Fruit fly (Drosophila melanogaster): ENCODE data around the gene CG10237.

Gene CG10237

DNA sequence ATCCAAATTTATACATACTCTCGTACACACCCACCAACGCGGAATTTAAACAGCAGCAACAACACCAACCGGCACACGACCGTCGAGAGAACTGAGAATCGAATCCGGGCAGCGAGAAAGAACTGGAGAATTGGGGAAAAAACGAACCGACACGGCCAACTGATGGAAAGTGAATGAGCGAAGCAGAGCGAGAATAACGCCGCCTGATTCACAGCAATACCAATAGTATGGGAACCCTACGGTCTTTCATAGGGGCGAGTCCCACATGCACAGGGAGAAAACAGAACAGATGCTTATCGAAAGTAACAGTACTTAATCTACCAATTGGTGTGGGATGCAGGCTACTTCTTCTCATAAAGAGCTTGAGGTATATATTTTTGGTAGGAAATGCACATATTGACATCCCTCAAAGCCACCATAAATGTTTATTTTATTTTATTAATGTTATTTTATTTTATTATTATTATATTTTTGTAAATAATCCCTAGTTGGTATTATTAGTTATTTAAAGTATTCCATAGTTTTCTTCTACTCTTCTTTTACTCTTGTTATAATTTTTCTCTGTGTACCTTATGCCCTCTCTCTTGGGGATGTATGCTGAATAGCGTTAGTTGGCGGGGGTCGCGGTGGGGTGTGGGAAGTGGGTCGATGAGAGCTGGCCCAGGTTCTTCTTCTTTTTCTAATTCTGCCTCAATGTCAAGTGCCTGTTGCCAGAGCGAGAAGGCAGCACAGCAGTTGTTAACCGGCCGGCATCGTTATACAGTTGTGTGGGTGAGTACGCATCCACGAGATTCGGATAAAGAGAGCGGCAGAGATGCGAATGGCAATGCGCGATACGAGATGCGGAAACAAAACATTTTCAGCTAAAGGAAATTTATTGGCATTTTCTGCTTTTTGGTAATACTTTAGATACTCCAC is 44.0 kb downstream of the CG10237 start, which contains the start of gene CG17544 (continued):
- TF ChIP-seq mam (GFP tag; optimal IDR thresholded peaks at IDR 0.05) (peak; percentile 63), crc (GFP tag; optimal IDR thresholded peaks at IDR 0.05) (no peak), HmgZ (tag; optimal IDR thresholded peaks at IDR 0.05) (peak; percentile 41), Myb (GFP tag; optimal IDR thresholded peaks at IDR 0.05) (peak; percentile 25), CG11504 (tag; optimal IDR thresholded peaks at IDR 0.05) (peak; percentile 86), pfk (GFP tag; optimal IDR thresholded peaks at IDR 0.05) (peak; percentile 3), gsb-n (tag; optimal IDR thresholded peaks at IDR 0.05) (peak; percentile 60), sens-2 (GFP tag; IDR thresholded peaks at IDR 0.05) (peak; percentile 60; the same call in 1 of the 2 replicates), CG2889 (GFP tag; IDR thresholded peaks at IDR 0.05) (peak; percentile 35; the same call in 1 of the 3 replicates), HLHmδ (GFP tag; optimal IDR thresholded peaks at IDR 0.05) (peak; percentile 4), otp (GFP tag; IDR thresholded peaks at IDR 0.05) (peak; percentile 30; the same call in 1 of the 3 replicates), Bgb (GFP tag; IDR thresholded peaks at IDR 0.05; ENCODE audit: partially characterized antibody) (peak; percentile 46; the same call in 1 of the 2 replicates), dpn (GFP tag; optimal IDR thresholded peaks at IDR 0.05) (peak; percentile 33 to 73), so (GFP tag; IDR thresholded peaks at IDR 0.05) (no peak), PHDP (tag; optimal IDR thresholded peaks at IDR 0.05) (peak; percentile 76), fd102C (GFP tag; optimal IDR thresholded peaks at IDR 0.05) (no peak), CG2120 (GFP tag; optimal IDR thresholded peaks at IDR 0.05) (peak; percentile 68), croc (GFP tag; conservative IDR thresholded peaks at IDR 0.05) (peak; percentile 58), CG10543 (GFP tag; optimal IDR thresholded peaks at IDR 0.05) (peak; percentile 92), CG4617 (GFP tag; optimal IDR thresholded peaks at IDR 0.05; ENCODE audit: borderline replicate concordance) (peak; percentile 36), Blimp-1 (GFP tag; optimal IDR thresholded peaks at IDR 0.05) (peak; percentile 69), prd (optimal IDR thresholded peaks at IDR 0.05) (no peak), prd (GFP tag; IDR thresholded peaks at IDR 0.05) (peak; percentile 71), CG33557 (GFP tag; optimal IDR thresholded peaks at IDR 0.05) (peak; percentile 83), CG17359 (tag; optimal IDR thresholded peaks at IDR 0.05) (peak; percentile 76), Gug (GFP tag; IDR thresholded peaks at IDR 0.05) (peak; percentile 39; the same call in 2 of the 4 replicates), Hand (GFP tag; optimal IDR thresholded peaks at IDR 0.05) (peak; percentile 88), dm (GFP tag; optimal IDR thresholded peaks at IDR 0.05) (no peak), amos (GFP tag; IDR thresholded peaks at IDR 0.05; ENCODE audit: partially characterized antibody) (peak; percentile 42; the same call in 1 of the 2 replicates), Dip3 (GFP tag; optimal IDR thresholded peaks at IDR 0.05) (no peak), Nf-YB (GFP tag; optimal IDR thresholded peaks at IDR 0.05) (peak; percentile 67), salm (tag; optimal IDR thresholded peaks at IDR 0.05) (peak; percentile 28), Rfx (GFP tag; IDR thresholded peaks at IDR 0.05) (peak; percentile 60), D19B (GFP tag; optimal IDR thresholded peaks at IDR 0.05) (peak; percentile 72), jing (GFP tag; optimal IDR thresholded peaks at IDR 0.05) (no peak), CG4282 (GFP tag; optimal IDR thresholded peaks at IDR 0.05) (no peak), hb (GFP tag; IDR thresholded peaks at IDR 0.05; ENCODE audit: partially characterized antibody) (no peak), wdn (GFP tag; IDR thresholded peaks at IDR 0.05) (peak; percentile 42), CG18764 (GFP tag; optimal IDR thresholded peaks at IDR 0.05) (peak; percentile 52), Atf3 (GFP tag; optimal IDR thresholded peaks at IDR 0.05) (no peak), CG5245 (GFP tag; optimal IDR thresholded peaks at IDR 0.05) (no peak), Kr (GFP tag; optimal IDR thresholded peaks at IDR 0.05) (no peak), repo (GFP tag; optimal IDR thresholded peaks at IDR 0.05) (no peak), chn (GFP tag; optimal IDR thresholded peaks at IDR 0.05) (no peak), ro (GFP tag; IDR thresholded peaks at IDR 0.05) (no peak), pros (GFP tag; optimal IDR thresholded peaks at IDR 0.05) (peak; percentile 54), run (tag; optimal IDR thresholded peaks at IDR 0.05) (peak; percentile 50), ind (GFP tag; optimal IDR thresholded peaks at IDR 0.05) (peak; percentile 74)
